Fruit fly (Drosophila melanogaster): ENCODE measurements around the gene CG4928.

DNA sequence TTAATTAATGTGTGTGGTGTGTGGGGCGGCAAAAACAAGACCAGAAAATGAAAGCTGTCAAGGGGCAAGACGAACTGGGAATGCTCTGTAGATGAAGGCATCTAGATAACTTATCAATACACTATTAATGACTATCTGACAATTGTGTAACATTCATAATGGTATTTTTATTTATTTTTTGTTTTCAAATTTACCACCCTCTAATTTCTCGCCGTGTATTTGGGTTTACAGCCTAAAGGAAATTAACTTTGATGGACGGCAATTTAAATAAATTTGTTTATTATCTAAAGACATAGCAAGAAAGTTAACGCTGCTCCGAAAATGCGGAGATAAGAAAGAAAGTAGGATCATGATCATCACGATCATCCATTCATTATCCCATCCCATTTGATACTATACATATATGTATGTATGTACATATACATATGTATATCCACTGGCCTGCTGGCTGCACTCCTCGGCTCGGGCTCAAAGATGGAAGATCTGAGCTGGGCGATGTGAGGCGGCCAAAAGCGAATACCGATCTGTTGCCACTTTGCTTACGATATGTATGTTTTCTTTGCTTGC lies 19.9 kb downstream of the CG4928 start:
- no peak for TF ChIP-seq CG11617 (GFP tag; optimal IDR thresholded peaks at IDR 0.05)
- TF ChIP-seq Mnt (GFP tag; optimal IDR thresholded peaks at IDR 0.05): no peak
- no peak for TF ChIP-seq CG7045 (GFP tag; optimal IDR thresholded peaks at IDR 0.05)
- TF ChIP-seq cnc (optimal IDR thresholded peaks at IDR 0.05): no peak
- no peak for TF ChIP-seq tj (GFP tag; optimal IDR thresholded peaks at IDR 0.05)
- no peak for TF ChIP-seq CG5204 (GFP tag; optimal IDR thresholded peaks at IDR 0.05)
- TF ChIP-seq CG12768 (GFP tag; optimal IDR thresholded peaks at IDR 0.05): no peak
- TF ChIP-seq Crg-1 (GFP tag; optimal IDR thresholded peaks at IDR 0.05): no peak

Measured in whole organism, adult.